Worm (Caenorhabditis elegans): Measurements from ENCODE around the gene F44E5.2.

ce11 chrII:11810436-11810835 is 43.9 kb downstream of the F44E5.2 start, which contains the start of gene F43G6.7:
- TF ChIP-seq aly-2 (tag; optimal IDR thresholded peaks at IDR 0.05), result no peak
- TF ChIP-seq fos-1 (tag; optimal IDR thresholded peaks at IDR 0.05), result no peak
- no peak for TF ChIP-seq nhr-12 (tag; optimal IDR thresholded peaks at IDR 0.05)
- no peak for TF ChIP-seq nhr-43 (tag; optimal IDR thresholded peaks at IDR 0.05; ENCODE audit: poor library complexity, severe bottlenecking)
- no peak for TF ChIP-seq nhr-237 (tag; optimal IDR thresholded peaks at IDR 0.05)

Measured in whole organism, L3 larva.